Fruit fly (Drosophila melanogaster) whole organism, embryonic: ENCODE results near the gene CG17032.
A peak's percentile ranks its signal among the peaks of the same experiment; 100 is the strongest.

Experiments used
- Bdp1 ChIP-seq: fragments of 200-800 bp; sonication (Bioruptor generic); optimal IDR thresholded peaks from 3 replicates; lab custom pipeline; 2016; ENCODE audit warnings: missing biosample characterization, missing genetic modification characterization
- CG10462 ChIP-seq: fragments of 200-800 bp; sonication (Bioruptor generic); optimal IDR thresholded peaks from 2 replicates; lab custom pipeline; 2016; ENCODE audit warnings: missing biosample characterization, missing genetic modification characterization
- CG10979 ChIP-seq: fragments of 200-800 bp; sonication (Bioruptor generic); optimal IDR thresholded peaks from 2 replicates; lab custom pipeline; 2018; ENCODE audit warnings: missing biosample characterization, mild to moderate bottlenecking, missing genetic modification characterization, moderate library complexity
- CG11695 ChIP-seq: fragments of 200-800 bp; sonication (Bioruptor generic); IDR thresholded peaks from 3 replicates; pipeline ENCODE4 v1.3.6; 2022; ENCODE audit warnings: missing biosample characterization, missing genetic modification characterization
- CG11723 ChIP-seq: fragments of 200-800 bp; sonication (Bioruptor generic); optimal IDR thresholded peaks from 2 replicates; lab custom pipeline; 2017; ENCODE audit warnings: missing biosample characterization, mild to moderate bottlenecking, missing genetic modification characterization
- CG12236 ChIP-seq: fragments of 200-800 bp; sonication (Bioruptor generic); optimal IDR thresholded peaks from 2 replicates; lab custom pipeline; 2016; ENCODE audit warnings: missing biosample characterization, missing genetic modification characterization
- CG1233 ChIP-seq: fragments of 200-800 bp; sonication (Bioruptor generic); optimal IDR thresholded peaks from 4 replicates; lab custom pipeline; 2018; ENCODE audit warnings: missing biosample characterization, mild to moderate bottlenecking, missing genetic modification characterization
- CG12391 ChIP-seq: fragments of 200-800 bp; sonication (Bioruptor generic); optimal IDR thresholded peaks from 3 replicates; lab custom pipeline; 2018; ENCODE audit warnings: missing biosample characterization, mild to moderate bottlenecking, missing genetic modification characterization, moderate library complexity
- CG14710 ChIP-seq: fragments of 200-800 bp; sonication (Bioruptor generic); optimal IDR thresholded peaks from 3 replicates; lab custom pipeline; 2019; ENCODE audit warnings: missing biosample characterization, mild to moderate bottlenecking, missing genetic modification characterization, moderate library complexity
- CG15073 ChIP-seq: fragments of 200-800 bp; sonication (Bioruptor generic); optimal IDR thresholded peaks from 2 replicates; lab custom pipeline; 2016; ENCODE audit warnings: missing biosample characterization, missing genetic modification characterization
- CG1647 ChIP-seq: fragments of 200-800 bp; sonication (Bioruptor generic); optimal IDR thresholded peaks from 3 replicates; lab custom pipeline; 2016; ENCODE audit warnings: missing biosample characterization, missing genetic modification characterization
- CG16779 ChIP-seq: fragments of 200-800 bp; sonication (Bioruptor generic); IDR thresholded peaks from 2 replicates; pipeline ENCODE4 v1.3.6; 2022; ENCODE audit warnings: missing biosample characterization, missing genetic modification characterization
- CG17612 ChIP-seq: fragments of 200-800 bp; sonication (Bioruptor generic); IDR thresholded peaks from 2 replicates; pipeline ENCODE4 v1.3.6; 2022; ENCODE audit warnings: missing biosample characterization, missing genetic modification characterization
- CG30403 ChIP-seq: fragments of 200-800 bp; sonication (Bioruptor generic); optimal IDR thresholded peaks from 3 replicates; lab custom pipeline; 2016; ENCODE audit warnings: missing biosample characterization, missing genetic modification characterization
- CG31441 ChIP-seq: fragments of 200-800 bp; sonication (Bioruptor generic); IDR thresholded peaks from 2 replicates; pipeline ENCODE4 v1.3.6; 2022; ENCODE audit warnings: missing biosample characterization, missing genetic modification characterization
- CG32532 ChIP-seq: fragments of 200-800 bp; sonication (Bioruptor generic); IDR thresholded peaks from 2 replicates; pipeline ENCODE4 v1.3.6; 2022; ENCODE audit warnings: missing biosample characterization, missing genetic modification characterization
- CG34422 ChIP-seq: fragments of 200-800 bp; sonication (Bioruptor generic); IDR thresholded peaks from 3 replicates; pipeline ENCODE4 v1.3.6; 2022; ENCODE audit warnings: missing biosample characterization, missing genetic modification characterization
- CG3726 ChIP-seq: fragments of 200-800 bp; sonication (Bioruptor generic); IDR thresholded peaks from 3 replicates; pipeline ENCODE4, ENCODE4 v1.3.6; 2022; ENCODE audit warnings: missing biosample characterization, missing genetic modification characterization
- CG4854 ChIP-seq: fragments of 200-800 bp; sonication (Bioruptor generic); optimal IDR thresholded peaks from 2 replicates; lab custom pipeline; 2016; ENCODE audit warnings: missing biosample characterization, missing genetic modification characterization, inconsistent platforms
- CG8281 ChIP-seq: fragments of 200-800 bp; sonication (Bioruptor generic); optimal IDR thresholded peaks from 2 replicates; lab custom pipeline; 2018; ENCODE audit warnings: missing biosample characterization, mild to moderate bottlenecking, missing genetic modification characterization, moderate library complexity
- Dad ChIP-seq: fragments of 200-800 bp; sonication (Bioruptor generic); optimal IDR thresholded peaks from 3 replicates; lab custom pipeline; 2016; ENCODE audit warnings: missing biosample characterization, missing genetic modification characterization
- Hand ChIP-seq: fragments of 200-800 bp; sonication (Bioruptor generic); optimal IDR thresholded peaks from 2 replicates; lab custom pipeline; 2017; ENCODE audit warnings: mild to moderate bottlenecking, missing biosample characterization, missing genetic modification reagents, missing genetic modification characterization
- MESR4 ChIP-seq: fragments of 200-800 bp; sonication (Bioruptor generic); optimal IDR thresholded peaks from 2 replicates; lab custom pipeline; 2018; ENCODE audit warnings: missing biosample characterization, mild to moderate bottlenecking, missing genetic modification characterization, moderate library complexity
- MTF-1 ChIP-seq: fragments of 200-800 bp; sonication (Bioruptor generic); optimal IDR thresholded peaks from 2 replicates; lab custom pipeline; 2018; ENCODE audit warnings: missing biosample characterization, mild to moderate bottlenecking, missing genetic modification characterization, borderline replicate concordance
- Meics ChIP-seq: fragments of 200-800 bp; sonication (Bioruptor generic); optimal IDR thresholded peaks from 2 replicates; lab custom pipeline; 2017; ENCODE audit warnings: missing biosample characterization, mild to moderate bottlenecking, missing genetic modification characterization
- Mrtf ChIP-seq: fragments of 200-800 bp; sonication (Bioruptor generic); IDR thresholded peaks from 3 replicates; pipeline ENCODE4 v1.3.6; 2022; ENCODE audit warnings: missing biosample characterization, missing genetic modification characterization
- Ptx1 ChIP-seq: fragments of 200-800 bp; sonication (Bioruptor generic); IDR thresholded peaks from 2 replicates; pipeline ENCODE4 v1.3.6; 2022; ENCODE audit warnings: missing biosample characterization, missing genetic modification characterization
- Side ChIP-seq: fragments of 200-800 bp; sonication (Bioruptor generic); optimal IDR thresholded peaks from 2 replicates; lab custom pipeline; 2016; ENCODE audit warnings: missing biosample characterization, missing genetic modification characterization
- Six4 ChIP-seq: fragments of 200-800 bp; sonication (Bioruptor generic); optimal IDR thresholded peaks from 2 replicates; lab custom pipeline; 2016; ENCODE audit warnings: missing biosample characterization, missing genetic modification characterization
- Trl ChIP-seq, 3 experiments: fragments of >200 bp in 2 of 3; fragments of 200-800 bp in 1 of 3; sonication (Bioruptor generic) in 1 of 3; optimal IDR thresholded peaks; 2 replicates in 1 of 3; 3 replicates in 2 of 3; lab custom pipeline; 2016 to 2017; ENCODE audit warnings: missing biosample characterization in 1 of 3, missing genetic modification characterization in 1 of 3
- az2 ChIP-seq: fragments of 200-800 bp; sonication (Bioruptor generic); optimal IDR thresholded peaks from 3 replicates; lab custom pipeline; 2016; ENCODE audit warnings: missing biosample characterization, missing genetic modification characterization
- bcd ChIP-seq: fragments of 200-800 bp; sonication (Bioruptor generic); optimal IDR thresholded peaks from 2 replicates; lab custom pipeline; 2017; ENCODE audit warnings: missing biosample characterization, mild to moderate bottlenecking, missing genetic modification characterization
- br ChIP-seq: fragments of >200 bp; optimal IDR thresholded peaks from 2 replicates; lab custom pipeline; 2017
- crol ChIP-seq: fragments of 200-800 bp; sonication (Bioruptor generic); IDR thresholded peaks from 2 replicates; pipeline ENCODE4 v1.3.6; 2022; ENCODE audit warnings: missing biosample characterization, missing genetic modification characterization
- esg ChIP-seq: fragments of 200-800 bp; sonication (Bioruptor generic); conservative IDR thresholded peaks from 2 replicates; pipeline ENCODE4 v1.3.6; 2022; ENCODE audit warnings: missing biosample characterization, missing genetic modification characterization
- gt ChIP-seq: fragments of 200-800 bp; sonication (Bioruptor generic); IDR thresholded peaks from 2 replicates; pipeline ENCODE4 v1.3.6; 2022; ENCODE audit warnings: missing biosample characterization, missing genetic modification characterization
- kay ChIP-seq: fragments of 200-800 bp; sonication (Bioruptor generic); optimal IDR thresholded peaks from 2 replicates; lab custom pipeline; 2016; ENCODE audit warnings: missing biosample characterization, missing genetic modification characterization
- lbe ChIP-seq: fragments of 200-800 bp; sonication (Bioruptor generic); optimal IDR thresholded peaks from 2 replicates; lab custom pipeline; 2016; ENCODE audit warnings: missing biosample characterization, mild to moderate bottlenecking, missing genetic modification characterization
- luna ChIP-seq: fragments of 200-800 bp; sonication (Bioruptor generic); optimal IDR thresholded peaks from 2 replicates; lab custom pipeline; 2016; ENCODE audit warnings: missing biosample characterization, missing genetic modification characterization
- pho ChIP-seq: fragments of 200-800 bp; sonication (Bioruptor generic); optimal IDR thresholded peaks from 2 replicates; lab custom pipeline; 2016; ENCODE audit warnings: missing biosample characterization, missing genetic modification characterization
- pzg ChIP-seq: fragments of 200-800 bp; sonication (Bioruptor generic); optimal IDR thresholded peaks from 3 replicates; lab custom pipeline; 2018; ENCODE audit warnings: missing biosample characterization, mild to moderate bottlenecking, missing genetic modification characterization, moderate library complexity
- ranshi ChIP-seq: fragments of 200-800 bp; sonication (Bioruptor generic); IDR thresholded peaks from 2 replicates; pipeline ENCODE4 v1.3.6; 2022; ENCODE audit warnings: missing biosample characterization, missing genetic modification characterization
- repo ChIP-seq: fragments of 200-800 bp; sonication (Bioruptor generic); optimal IDR thresholded peaks from 2 replicates; lab custom pipeline; 2016; ENCODE audit warnings: missing biosample characterization, missing genetic modification characterization
- sens-2 ChIP-seq: fragments of 200-800 bp; sonication (Bioruptor generic); IDR thresholded peaks from 2 replicates; pipeline ENCODE4 v1.3.6; 2022; ENCODE audit warnings: missing biosample characterization, missing genetic modification characterization
- stc ChIP-seq: fragments of 200-800 bp; sonication (Bioruptor generic); IDR thresholded peaks from 2 replicates; pipeline ENCODE4 v1.3.6; 2022; ENCODE audit warnings: missing biosample characterization, missing genetic modification characterization
- tgo ChIP-seq: fragments of 200-800 bp; sonication (Bioruptor generic); IDR thresholded peaks from 3 replicates; pipeline ENCODE4 v1.3.6; 2022; ENCODE audit warnings: missing biosample characterization, missing genetic modification characterization
- toy ChIP-seq: fragments of 200-800 bp; sonication (Bioruptor generic); IDR thresholded peaks from 2 replicates; pipeline ENCODE4 v1.3.6; 2022; ENCODE audit warnings: missing biosample characterization, missing genetic modification characterization
- unc-4 ChIP-seq: fragments of 200-800 bp; sonication (Bioruptor generic); IDR thresholded peaks from 2 replicates; pipeline ENCODE4 v1.3.6; 2022; ENCODE audit warnings: missing biosample characterization, missing genetic modification characterization; ENCODE audit not compliant: partially characterized antibody
- unpg ChIP-seq: fragments of 200-800 bp; sonication (Bioruptor generic); optimal IDR thresholded peaks from 3 replicates; lab custom pipeline; 2018; ENCODE audit warnings: missing biosample characterization, mild to moderate bottlenecking, missing genetic modification characterization, moderate library complexity
- wor ChIP-seq: fragments of 200-800 bp; sonication (Bioruptor generic); IDR thresholded peaks from 2 replicates; pipeline ENCODE4 v1.3.6; 2022; ENCODE audit warnings: missing biosample characterization, missing genetic modification characterization

Gene CG17032

DNA sequence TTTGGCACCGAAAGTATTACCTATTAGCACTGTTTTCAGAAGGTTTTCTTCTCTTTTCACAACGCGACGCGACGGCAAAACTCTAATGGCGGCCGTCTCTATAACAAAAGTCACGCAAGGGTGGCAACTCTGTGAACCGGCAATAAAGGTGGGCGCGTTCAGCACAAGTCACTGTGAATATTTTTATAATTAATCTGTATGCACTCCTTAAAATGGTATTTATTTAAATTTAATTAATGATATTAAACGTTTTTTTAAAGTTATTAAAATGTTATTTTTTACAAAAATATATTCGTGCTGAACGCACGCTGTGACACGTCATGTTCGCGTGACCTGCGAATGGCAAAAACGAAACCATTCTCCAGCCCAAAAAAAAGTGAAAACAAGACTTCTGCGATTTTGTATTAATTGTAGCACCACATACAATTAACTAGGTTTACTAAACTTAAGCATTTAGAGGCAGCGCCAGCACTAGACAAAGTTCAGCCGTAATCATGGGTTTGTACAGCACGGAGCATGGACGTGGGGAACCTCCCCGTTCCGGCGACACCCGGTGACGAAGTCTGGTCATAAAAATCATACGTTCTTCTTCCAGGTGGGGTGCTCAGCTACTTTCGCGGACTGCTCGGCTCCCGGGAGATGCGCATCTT lies 24.3 kb downstream of the CG17032 start, which contains the start of the genes brm and Arl1 (continued):
- peak; percentile 98 for TF ChIP-seq CG10979 (tag; lab: Kevin White, UChicago)
- peak; percentile 90 for TF ChIP-seq Dad
- TF ChIP-seq unpg (GFP tag; lab: Kevin White, UChicago), result peak; percentile 98
- peak; percentile 93 for TF ChIP-seq Hand (GFP tag; lab: Kevin White, UChicago)
- TF ChIP-seq Side (GFP tag; lab: Kevin White, UChicago), result peak; percentile 81
- TF ChIP-seq bcd (GFP tag; lab: Kevin White, UChicago), result peak; percentile 99
- peak; percentile 75 for TF ChIP-seq luna (GFP tag; lab: Kevin White, UChicago)
- TF ChIP-seq CG15073, result peak; percentile 82
- peak; percentile 100 for TF ChIP-seq Ptx1
- peak; percentile 4 for TF ChIP-seq CG12236
- peak; percentile 91 for TF ChIP-seq CG8281 (tag; lab: Kevin White, UChicago)
- TF ChIP-seq CG4854 (GFP tag; lab: Kevin White, UChicago), result peak; percentile 90
- peak; percentile 100 for TF ChIP-seq CG31441 (GFP tag; lab: Robert Waterston, UW)
- peak; percentile 98 for TF ChIP-seq CG11695 (GFP tag; lab: Robert Waterston, UW)
- peak; percentile 76 for TF ChIP-seq crol (GFP tag; lab: Robert Waterston, UW)
- TF ChIP-seq CG30403 (GFP tag; lab: Kevin White, UChicago), result peak; percentile 98
- peak; percentile 98 for TF ChIP-seq wor (GFP tag; lab: Robert Waterston, UW)
- TF ChIP-seq lbe, result peak; percentile 98
- TF ChIP-seq CG17612, result peak; percentile 98
- TF ChIP-seq az2 (GFP tag; lab: Kevin White, UChicago), result peak; percentile 97
- TF ChIP-seq CG32532, result peak; percentile 99
- peak; percentile 83 for TF ChIP-seq Bdp1
- TF ChIP-seq CG10462 (GFP tag; lab: Kevin White, UChicago), result peak; percentile 89
- peak; percentile 95 for TF ChIP-seq Six4
- TF ChIP-seq MTF-1 (GFP tag; lab: Kevin White, UChicago), result peak; percentile 90
- peak; percentile 99 for TF ChIP-seq CG12391 (tag; lab: Kevin White, UChicago)
- peak; percentile 99 for TF ChIP-seq esg (GFP tag; lab: Robert Waterston, UW)
- TF ChIP-seq gt (GFP tag; lab: Robert Waterston, UW), result peak; percentile 98
- peak; percentile 84 for TF ChIP-seq MESR4 (GFP tag; lab: Kevin White, UChicago)
- TF ChIP-seq CG1647 (GFP tag; lab: Kevin White, UChicago), result peak; percentile 92
- peak; percentile 98 for TF ChIP-seq Meics (GFP tag; lab: Kevin White, UChicago)
- TF ChIP-seq CG34422 (GFP tag; lab: Robert Waterston, UW), result peak; percentile 100
- 0 out of 2 replicates have a peak, but pooled peaks have one; percentile 40 for TF ChIP-seq unc-4 (GFP tag; lab: Robert Waterston, UW)
- peak; percentile 99 for TF ChIP-seq tgo (GFP tag; lab: Robert Waterston, UW)
- peak; percentile 99 for TF ChIP-seq Mrtf
- TF ChIP-seq CG14710 (tag; lab: Kevin White, UChicago), result peak; percentile 98
- TF ChIP-seq CG11723 (GFP tag; lab: Kevin White, UChicago), result peak; percentile 97
- peak; percentile 99 for TF ChIP-seq CG1233 (GFP tag; lab: Kevin White, UChicago)
- TF ChIP-seq CG3726, result peak; percentile 98
- peak; percentile 97 for TF ChIP-seq toy (GFP tag; lab: Robert Waterston, UW)
- TF ChIP-seq kay (GFP tag; lab: Kevin White, UChicago), result peak; percentile 99
- TF ChIP-seq pzg (GFP tag; lab: Kevin White, UChicago), result peak; percentile 67
- no peak for TF ChIP-seq Trl (optimal IDR thresholded peaks at IDR 0.05; lab: Kevin White, UChicago)
- TF ChIP-seq Trl (GFP tag; optimal IDR thresholded peaks at IDR 0.05; lab: Kevin White, UChicago), result peak; percentile 85
- TF ChIP-seq CG16779, result peak; percentile 98
- peak; percentile 52 for TF ChIP-seq repo (GFP tag; lab: Kevin White, UChicago)
- no peak for TF ChIP-seq br (lab: Kevin White, UChicago)
- peak; percentile 99 for TF ChIP-seq stc (GFP tag; lab: Robert Waterston, UW)
- peak; percentile 99 for TF ChIP-seq ranshi (GFP tag; lab: Robert Waterston, UW)
- peak; percentile 91 for TF ChIP-seq pho (GFP tag; lab: Kevin White, UChicago)
- TF ChIP-seq sens-2 (GFP tag; lab: Robert Waterston, UW), result peak; percentile 98
